Fruit fly (Drosophila melanogaster) Kc167 (cell line): ENCODE data around the gene js.

Experiments used
- Myc ChIP-seq: fragments of >200 bp; optimal IDR thresholded peaks from 2 replicates; lab custom pipeline; 2017; ENCODE audit warnings: missing external identifiers
- psq ChIP-seq: fragments of >200 bp; optimal IDR thresholded peaks from 2 replicates; lab custom pipeline; 2017; ENCODE audit warnings: missing external identifiers

DNA sequence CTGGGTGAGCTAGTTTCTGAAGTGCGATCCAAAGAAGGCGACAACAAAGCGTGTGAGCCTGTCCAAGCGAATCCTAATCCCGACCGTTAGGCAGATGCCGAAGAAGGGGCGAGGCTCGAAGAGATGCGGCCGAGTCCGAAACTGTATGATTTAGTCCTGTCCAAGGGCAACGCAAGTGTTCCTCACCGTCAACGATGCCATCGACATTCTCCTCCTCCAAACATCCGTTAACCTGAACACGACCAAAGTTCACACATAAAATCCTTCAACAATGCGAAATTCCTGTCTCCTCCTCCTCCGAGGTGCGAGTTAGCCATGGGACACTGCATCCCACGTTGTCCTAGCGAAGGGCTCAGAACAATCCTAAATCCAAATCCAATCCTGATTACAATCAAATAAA lies 28.6 kb downstream of the js start, which contains the start of gene Sulf1:
- TF ChIP-seq psq = no peak
- no peak for TF ChIP-seq Myc (lab: Kevin White, UChicago)
